Fruit fly (Drosophila melanogaster): ENCODE measurements around the gene Uch-L5.

The Uch-L5 gene

dm6 chr3L:9468261-9468890 lies 8.4 kb downstream of the Uch-L5 start (continued):
- TF ChIP-seq HLH4C (GFP tag; IDR thresholded peaks at IDR 0.05; ENCODE audit: partially characterized antibody) (no peak), cg (GFP tag; optimal IDR thresholded peaks at IDR 0.05) (no peak), danr (GFP tag; IDR thresholded peaks at IDR 0.05) (no peak), CG12744 (GFP tag; optimal IDR thresholded peaks at IDR 0.05) (no peak), trem (tag; optimal IDR thresholded peaks at IDR 0.05) (no peak), ash1 (GFP tag; optimal IDR thresholded peaks at IDR 0.05) (no peak), CG11085 (GFP tag; IDR thresholded peaks at IDR 0.05) (no peak), CG30403 (GFP tag; optimal IDR thresholded peaks at IDR 0.05) (peak; percentile 36), Hmr (GFP tag; optimal IDR thresholded peaks at IDR 0.05) (peak; percentile 32), CG6254 (GFP tag; optimal IDR thresholded peaks at IDR 0.05) (no peak), bab2 (GFP tag; optimal IDR thresholded peaks at IDR 0.05) (no peak), Lpt (GFP tag; optimal IDR thresholded peaks at IDR 0.05) (no peak), Ptx1 (GFP tag; IDR thresholded peaks at IDR 0.05) (no peak; the same call in 1 of the 2 replicates), Rfx (GFP tag; IDR thresholded peaks at IDR 0.05) (no peak), Hr51 (GFP tag; optimal IDR thresholded peaks at IDR 0.05) (peak in 1 of 2 experiments; percentile 24), CG5180 (GFP tag; optimal IDR thresholded peaks at IDR 0.05) (no peak), Tbp (GFP tag; optimal IDR thresholded peaks at IDR 0.05) (no peak), CG6654 (GFP tag; optimal IDR thresholded peaks at IDR 0.05) (no peak), Fer2 (tag; optimal IDR thresholded peaks at IDR 0.05) (no peak), amos (GFP tag; IDR thresholded peaks at IDR 0.05; ENCODE audit: partially characterized antibody) (no peak), cas (GFP tag; IDR thresholded peaks at IDR 0.05) (no peak), CG17829 (tag; optimal IDR thresholded peaks at IDR 0.05) (no peak), lbe (GFP tag; optimal IDR thresholded peaks at IDR 0.05) (no peak), crp (GFP tag; optimal IDR thresholded peaks at IDR 0.05) (no peak), CG1832 (GFP tag; optimal IDR thresholded peaks at IDR 0.05) (no peak), CG2678 (tag; optimal IDR thresholded peaks at IDR 0.05) (peak; percentile 73), CG15601 (tag; optimal IDR thresholded peaks at IDR 0.05) (no peak), E2f2 (GFP tag; IDR thresholded peaks at IDR 0.05) (no peak), CG31388 (GFP tag; optimal IDR thresholded peaks at IDR 0.05) (no peak), disco-r (GFP tag; optimal IDR thresholded peaks at IDR 0.05) (no peak), Lim3 (GFP tag; IDR thresholded peaks at IDR 0.05) (no peak), CG8388 (GFP tag; optimal IDR thresholded peaks at IDR 0.05) (no peak), HHEX (GFP tag; optimal IDR thresholded peaks at IDR 0.05) (no peak), tna (GFP tag; IDR thresholded peaks at IDR 0.05; ENCODE audit: partially characterized antibody) (no peak), oc (tag; optimal IDR thresholded peaks at IDR 0.05) (no peak), CG11696 (GFP tag; IDR thresholded peaks at IDR 0.05) (no peak), HLHmδ (GFP tag; optimal IDR thresholded peaks at IDR 0.05) (no peak), Hsf (GFP tag; optimal IDR thresholded peaks at IDR 0.05) (peak; percentile 37), maf-S (GFP tag; optimal IDR thresholded peaks at IDR 0.05) (no peak), CG2202 (tag; optimal IDR thresholded peaks at IDR 0.05) (no peak), Ssrp (tag; optimal IDR thresholded peaks at IDR 0.05) (peak; percentile 34), rib (GFP tag; IDR thresholded peaks at IDR 0.05) (no peak), CG18262 (tag; optimal IDR thresholded peaks at IDR 0.05) (peak; percentile 60), repo (GFP tag; optimal IDR thresholded peaks at IDR 0.05) (no peak), scrt (GFP tag; optimal IDR thresholded peaks at IDR 0.05) (peak; percentile 11), CG7271 (tag; optimal IDR thresholded peaks at IDR 0.05) (no peak), CG14860 (GFP tag; IDR thresholded peaks at IDR 0.05; ENCODE audit: partially characterized antibody) (no peak), tx (GFP tag; optimal IDR thresholded peaks at IDR 0.05) (no peak), Antp (GFP tag; optimal IDR thresholded peaks at IDR 0.05) (no peak), tin (GFP tag; optimal IDR thresholded peaks at IDR 0.05) (no peak)
